Fruit fly (Drosophila melanogaster): ENCODE data around the gene caps.

Gene caps

dm6 chr3L:13226894-13227293, 1.6 kb upstream of the caps start:
- TF ChIP-seq CG17801 (GFP tag; optimal IDR thresholded peaks at IDR 0.05; ENCODE audit: partially characterized antibody) = no peak

- TF ChIP-seq CG17801 (GFP tag; optimal IDR thresholded peaks at IDR 0.05; ENCODE audit: partially characterized antibody) = no peak
Measured at dm6 chr3L:13227594-13228501, 644 bp upstream of the caps start.

dm6 chr3L:13231189-13231588, 2.7 kb downstream of the caps start:
- TF ChIP-seq CG17801 (GFP tag; optimal IDR thresholded peaks at IDR 0.05; ENCODE audit: partially characterized antibody) = no peak

dm6 chr3L:13232747-13233146, 4.3 kb downstream of the caps start:
- TF ChIP-seq CG17801 (GFP tag; optimal IDR thresholded peaks at IDR 0.05; ENCODE audit: partially characterized antibody) = no peak

dm6 chr3L:13233646-13234262, 5.3 kb downstream of the caps start:
- no peak for TF ChIP-seq CG17801 (GFP tag; optimal IDR thresholded peaks at IDR 0.05; ENCODE audit: partially characterized antibody)

- TF ChIP-seq CG17801 (GFP tag; optimal IDR thresholded peaks at IDR 0.05; ENCODE audit: partially characterized antibody) = no peak
Measured at dm6 chr3L:13235495-13236284, 7.2 kb downstream of the caps start.

- no peak for TF ChIP-seq CG17801 (GFP tag; optimal IDR thresholded peaks at IDR 0.05; ENCODE audit: partially characterized antibody)
Measured at dm6 chr3L:13236646-13237045, 8.2 kb downstream of the caps start.

- TF ChIP-seq CG17801 (GFP tag; optimal IDR thresholded peaks at IDR 0.05; ENCODE audit: partially characterized antibody) = peak; percentile 8
Measured at dm6 chr3L:13237056-13237455, 8.6 kb downstream of the caps start.

- no peak for TF ChIP-seq CG17801 (GFP tag; optimal IDR thresholded peaks at IDR 0.05; ENCODE audit: partially characterized antibody)
Measured at dm6 chr3L:13244181-13244580, 15.7 kb downstream of the caps start.

dm6 chr3L:13246278-13247069, 18.0 kb downstream of the caps start:
- TF ChIP-seq CG17801 (GFP tag; optimal IDR thresholded peaks at IDR 0.05; ENCODE audit: partially characterized antibody) = no peak

- TF ChIP-seq CG17801 (GFP tag; optimal IDR thresholded peaks at IDR 0.05; ENCODE audit: partially characterized antibody) = no peak
Measured at dm6 chr3L:13248602-13249001, 20.1 kb downstream of the caps start, which contains the start of gene CG32119. TSS of gene CG32119 (minus strand) at chr3L:13248702.

- TF ChIP-seq CG17801 (GFP tag; optimal IDR thresholded peaks at IDR 0.05; ENCODE audit: partially characterized antibody) = no peak
Measured at dm6 chr3L:13249374-13249773, 20.9 kb downstream of the caps start.

dm6 chr3L:13250071-13250470, 21.6 kb downstream of the caps start:
- TF ChIP-seq CG17801 (GFP tag; optimal IDR thresholded peaks at IDR 0.05; ENCODE audit: partially characterized antibody) = no peak

- no peak for TF ChIP-seq CG17801 (GFP tag; optimal IDR thresholded peaks at IDR 0.05; ENCODE audit: partially characterized antibody)
Measured at dm6 chr3L:13251786-13252185, 23.3 kb downstream of the caps start.
